Fruit fly (Drosophila melanogaster) whole organism, wandering third instar larva: Measurements from ENCODE around the gene CG13722.

Experiments used
- HLH106 ChIP-seq: fragments of 200-800 bp; optimal IDR thresholded peaks from 3 replicates; lab custom pipeline; 2019; ENCODE audit warnings: missing biosample characterization, mild to moderate bottlenecking, missing genetic modification characterization, moderate library complexity
- Hr78 ChIP-seq: fragments of >200 bp; optimal IDR thresholded peaks from 2 replicates; lab custom pipeline; 2017; ENCODE audit warnings: missing biosample characterization, missing genetic modification characterization
- dmrt93B ChIP-seq: fragments of 200-800 bp; sonication (Bioruptor generic); optimal IDR thresholded peaks from 2 replicates; lab custom pipeline; 2018; ENCODE audit warnings: missing biosample characterization, mild to moderate bottlenecking, missing genetic modification characterization
- jim ChIP-seq: fragments of 175-275, 200-325 bp; sonication (Bioruptor generic); optimal IDR thresholded peaks from 2 replicates; lab custom pipeline; 2016; ENCODE audit warnings: missing biosample characterization, mild to moderate bottlenecking, missing genetic modification characterization
- lola ChIP-seq: fragments of >200 bp; optimal IDR thresholded peaks from 2 replicates; lab custom pipeline; 2017; ENCODE audit warnings: missing biosample characterization, missing genetic modification characterization
- psq ChIP-seq: fragments of 200-800 bp; sonication (Bioruptor generic); optimal IDR thresholded peaks from 3 replicates; lab custom pipeline; 2017; ENCODE audit warnings: missing biosample characterization, mild to moderate bottlenecking, missing genetic modification characterization, moderate library complexity
- usp ChIP-seq: fragments of >200 bp; optimal IDR thresholded peaks from 2 replicates; lab custom pipeline; 2017; ENCODE audit warnings: missing biosample characterization, missing genetic modification characterization

- TF ChIP-seq Hr78 (GFP tag; lab: Kevin White, UChicago) (no peak), jim (GFP tag; lab: Kevin White, UChicago) (no peak), usp (GFP tag; lab: Kevin White, UChicago) (no peak), HLH106 (tag; lab: Kevin White, UChicago) (no peak), psq (GFP tag; lab: Kevin White, UChicago) (no peak), dmrt93B (GFP tag; lab: Kevin White, UChicago) (no peak), lola (GFP tag; lab: Kevin White, UChicago) (no peak)
These were observed 18.2 kb upstream of the CG13722 start for dm6 chr3L:4508926-4509457.
